Fruit fly (Drosophila melanogaster) whole organism, wandering third instar larva: ENCODE data around the gene sd.

ENCODE experiments used
- Abd-B ChIP-seq: fragments of >200 bp; optimal IDR thresholded peaks from 2 replicates; lab custom pipeline; 2017; ENCODE audit warnings: missing biosample characterization, missing genetic modification characterization
- CG9705 ChIP-seq: fragments of 200-800 bp; sonication (Bioruptor generic); optimal IDR thresholded peaks from 2 replicates; lab custom pipeline; 2018; ENCODE audit warnings: missing biosample characterization, mild to moderate bottlenecking, missing genetic modification characterization
- CrebA ChIP-seq: fragments of 200-800 bp; sonication (Bioruptor generic); optimal IDR thresholded peaks from 2 replicates; lab custom pipeline; 2016; ENCODE audit warnings: missing biosample characterization, mild to moderate bottlenecking, missing genetic modification characterization, borderline replicate concordance
- Dif ChIP-seq: fragments of 200-275, 200-300 bp; sonication (Bioruptor generic); optimal IDR thresholded peaks from 2 replicates; lab custom pipeline; 2018; ENCODE audit warnings: missing biosample characterization, missing genetic modification characterization; ENCODE audit not compliant: partially characterized antibody
- GATAd ChIP-seq: sonication (Bioruptor generic); optimal IDR thresholded peaks from 2 replicates; lab custom pipeline; 2016; ENCODE audit warnings: missing biosample characterization, missing genetic modification characterization
- Hr78 ChIP-seq: fragments of >200 bp; optimal IDR thresholded peaks from 2 replicates; lab custom pipeline; 2017; ENCODE audit warnings: missing biosample characterization, missing genetic modification characterization
- OdsH ChIP-seq: fragments of 200-800 bp; sonication (Bioruptor generic); optimal IDR thresholded peaks from 2 replicates; lab custom pipeline; 2016; ENCODE audit warnings: missing biosample characterization, mild to moderate bottlenecking, missing genetic modification characterization
- Rel ChIP-seq, 2 experiments: fragments of 200-800 bp; sonication (Bioruptor generic) in 1 of 2; optimal IDR thresholded peaks; 2 replicates in 1 of 2; 3 replicates in 1 of 2; lab custom pipeline; 2016 to 2019; ENCODE audit warnings: mild to moderate bottlenecking in 2 of 2, missing biosample characterization in 2 of 2, missing genetic modification characterization in 2 of 2, moderate library complexity in 1 of 2
- br ChIP-seq: fragments of 200-800 bp; sonication (Bioruptor generic); optimal IDR thresholded peaks from 2 replicates; lab custom pipeline; 2016; ENCODE audit warnings: missing biosample characterization, missing genetic modification characterization
- h ChIP-seq: fragments of 200-800 bp; sonication (Bioruptor generic); optimal IDR thresholded peaks from 3 replicates; lab custom pipeline; 2016; ENCODE audit warnings: missing biosample characterization, mild to moderate bottlenecking, missing genetic modification characterization
- pan ChIP-seq: fragments of >200 bp; optimal IDR thresholded peaks from 2 replicates; lab custom pipeline; 2017
- psq ChIP-seq: fragments of 200-800 bp; sonication (Bioruptor generic); optimal IDR thresholded peaks from 3 replicates; lab custom pipeline; 2017; ENCODE audit warnings: missing biosample characterization, mild to moderate bottlenecking, missing genetic modification characterization, moderate library complexity
- usp ChIP-seq: fragments of >200 bp; optimal IDR thresholded peaks from 2 replicates; lab custom pipeline; 2017; ENCODE audit warnings: missing biosample characterization, missing genetic modification characterization

DNA sequence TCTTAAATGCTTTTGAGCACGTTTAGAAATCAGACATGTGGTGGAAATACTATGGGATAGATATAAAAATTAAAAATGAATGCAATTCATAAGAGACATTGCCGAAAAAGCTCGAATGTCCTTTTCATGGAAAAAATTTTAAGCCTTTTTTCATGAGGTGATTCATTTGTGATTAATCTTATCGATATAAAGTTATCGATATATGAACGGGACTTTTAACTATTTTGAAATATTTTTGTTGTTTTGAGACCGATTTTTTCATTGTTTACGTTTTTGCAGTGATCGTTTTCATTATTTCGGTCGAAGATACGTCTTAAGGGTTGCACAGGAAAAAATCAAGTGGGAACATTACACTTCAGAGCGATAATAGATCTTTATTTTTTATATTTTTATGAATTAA, 55.2 kb downstream of the sd start, which contains the start of gene AlkB:
- TF ChIP-seq h (GFP tag; lab: Kevin White, UChicago) (no peak), GATAd (no peak), Rel (GFP tag; optimal IDR thresholded peaks at IDR 0.05; lab: Kevin White, UChicago) (no peak), Rel (tag; optimal IDR thresholded peaks at IDR 0.05; lab: Kevin White, UChicago) (no peak), psq (GFP tag; lab: Kevin White, UChicago) (no peak), CG9705 (no peak), Hr78 (GFP tag; lab: Kevin White, UChicago) (no peak), br (GFP tag; lab: Kevin White, UChicago) (no peak), OdsH (GFP tag; lab: Kevin White, UChicago) (no peak), Abd-B (GFP tag; lab: Kevin White, UChicago) (no peak), CrebA (no peak), Dif (GFP tag; lab: Kevin White, UChicago) (no peak), usp (GFP tag; lab: Kevin White, UChicago) (no peak), pan (no peak)
